Fruit fly (Drosophila melanogaster): ENCODE measurements around the gene CG18666.

The CG18666 gene

dm6 chr2L:11023875-11024274 lies 10.7 kb upstream of the CG18666 start:
- TF ChIP-seq CG8478 (optimal IDR thresholded peaks at IDR 0.05) (no peak), CTCF (optimal IDR thresholded peaks at IDR 0.05) (no peak)

dm6 chr2L:11027213-11027612 lies 7.4 kb upstream of the CG18666 start:
- TF ChIP-seq CG8478 (optimal IDR thresholded peaks at IDR 0.05) (no peak), CTCF (optimal IDR thresholded peaks at IDR 0.05) (no peak)

dm6 chr2L:11027825-11028496 lies 6.6 kb upstream of the CG18666 start:
- TF ChIP-seq CTCF (optimal IDR thresholded peaks at IDR 0.05) (no peak), CG8478 (optimal IDR thresholded peaks at IDR 0.05) (no peak)

dm6 chr2L:11032285-11032970 lies 2.2 kb upstream of the CG18666 start:
- TF ChIP-seq CTCF (optimal IDR thresholded peaks at IDR 0.05): no peak
- no peak for TF ChIP-seq CG8478 (optimal IDR thresholded peaks at IDR 0.05)

dm6 chr2L:11037583-11038517 lies 3.3 kb downstream of the CG18666 start:
- TF ChIP-seq CG8478 (optimal IDR thresholded peaks at IDR 0.05) (no peak), CTCF (optimal IDR thresholded peaks at IDR 0.05) (no peak)

- no peak for TF ChIP-seq CG8478 (optimal IDR thresholded peaks at IDR 0.05)
- no peak for TF ChIP-seq CTCF (optimal IDR thresholded peaks at IDR 0.05)
Observed at dm6 chr2L:11038918-11039317, 4.3 kb downstream of the CG18666 start.

- TF ChIP-seq CTCF (optimal IDR thresholded peaks at IDR 0.05) (no peak), CG8478 (optimal IDR thresholded peaks at IDR 0.05) (no peak)
Observed at dm6 chr2L:11039548-11040144, 5.1 kb downstream of the CG18666 start.

- TF ChIP-seq CTCF (optimal IDR thresholded peaks at IDR 0.05): no peak
Observed at dm6 chr2L:11041074-11041473, 6.5 kb downstream of the CG18666 start.

dm6 chr2L:11041785-11042184 lies 7.2 kb downstream of the CG18666 start:
- TF ChIP-seq CG8478 (optimal IDR thresholded peaks at IDR 0.05): no peak
- TF ChIP-seq CTCF (optimal IDR thresholded peaks at IDR 0.05): no peak

dm6 chr2L:11044678-11045466 lies 10.3 kb downstream of the CG18666 start:
- TF ChIP-seq CG8478 (optimal IDR thresholded peaks at IDR 0.05): no peak
- TF ChIP-seq CTCF (optimal IDR thresholded peaks at IDR 0.05): no peak

- TF ChIP-seq CTCF (optimal IDR thresholded peaks at IDR 0.05) (no peak), CG8478 (optimal IDR thresholded peaks at IDR 0.05) (no peak)
Observed at dm6 chr2L:11045467-11045914, 10.9 kb downstream of the CG18666 start.

- TF ChIP-seq CTCF (optimal IDR thresholded peaks at IDR 0.05) (no peak), CG8478 (optimal IDR thresholded peaks at IDR 0.05) (no peak)
Observed at dm6 chr2L:11046051-11046450, 11.5 kb downstream of the CG18666 start.

dm6 chr2L:11048307-11048706 lies 13.7 kb downstream of the CG18666 start:
- TF ChIP-seq CTCF (optimal IDR thresholded peaks at IDR 0.05) (no peak), CG8478 (optimal IDR thresholded peaks at IDR 0.05) (no peak)

dm6 chr2L:11049723-11050122 lies 15.1 kb downstream of the CG18666 start:
- TF ChIP-seq CTCF (optimal IDR thresholded peaks at IDR 0.05) (no peak), CG8478 (optimal IDR thresholded peaks at IDR 0.05) (no peak)
